Fruit fly (Drosophila melanogaster): ENCODE data around the gene Culd.

Culd gene

dm6 chr3L:8308891-8309352, 47.2 kb downstream of the Culd start, which contains the start of gene BI-1 (continued):
- peak; percentile 43 for TF ChIP-seq Antp (GFP tag; optimal IDR thresholded peaks at IDR 0.05)
- TF ChIP-seq lola (GFP tag; optimal IDR thresholded peaks at IDR 0.05), result peak in 1 of 3 experiments; percentile 50
- peak; percentile 41 for TF ChIP-seq CG1647 (GFP tag; optimal IDR thresholded peaks at IDR 0.05)
- TF ChIP-seq Fer3 (tag; optimal IDR thresholded peaks at IDR 0.05), result peak; percentile 69
- no peak for TF ChIP-seq tna (GFP tag; IDR thresholded peaks at IDR 0.05; ENCODE audit: partially characterized antibody)
- TF ChIP-seq CG12104 (GFP tag; optimal IDR thresholded peaks at IDR 0.05), result peak; percentile 75
- no peak for TF ChIP-seq Dfd (GFP tag; optimal IDR thresholded peaks at IDR 0.05)
- peak; percentile 43 for TF ChIP-seq CG1602 (GFP tag; optimal IDR thresholded peaks at IDR 0.05)
- no peak for TF ChIP-seq B-H1 (GFP tag; IDR thresholded peaks at IDR 0.05)
- TF ChIP-seq gt (GFP tag; IDR thresholded peaks at IDR 0.05), result no peak
- TF ChIP-seq CG3281 (GFP tag; optimal IDR thresholded peaks at IDR 0.05), result peak; percentile 82
- TF ChIP-seq CG7963 (GFP tag; IDR thresholded peaks at IDR 0.05; ENCODE audit: partially characterized antibody), result no peak
- TF ChIP-seq Lpt (GFP tag; optimal IDR thresholded peaks at IDR 0.05), result no peak
- TF ChIP-seq CG15479 (GFP tag; optimal IDR thresholded peaks at IDR 0.05), result no peak
- TF ChIP-seq Bteb2 (GFP tag; optimal IDR thresholded peaks at IDR 0.05), result no peak
- TF ChIP-seq onecut (GFP tag; IDR thresholded peaks at IDR 0.05), result no peak; the same call in 1 of the 2 replicates
- TF ChIP-seq tup (GFP tag; optimal IDR thresholded peaks at IDR 0.05), result peak; percentile 39
- TF ChIP-seq Lim3 (GFP tag; IDR thresholded peaks at IDR 0.05), result no peak
- no peak for TF ChIP-seq Awh (GFP tag; IDR thresholded peaks at IDR 0.05)
- no peak for TF ChIP-seq otp (GFP tag; IDR thresholded peaks at IDR 0.05)
- no peak for TF ChIP-seq bbx (GFP tag; IDR thresholded peaks at IDR 0.05; ENCODE audit: partially characterized antibody)
- TF ChIP-seq CG10321 (GFP tag; IDR thresholded peaks at IDR 0.05), result no peak
- TF ChIP-seq CG16815 (GFP tag; optimal IDR thresholded peaks at IDR 0.05), result peak; percentile 23
- TF ChIP-seq CG31388 (GFP tag; optimal IDR thresholded peaks at IDR 0.05), result no peak
- no peak for TF ChIP-seq Oaz (GFP tag; IDR thresholded peaks at IDR 0.05)
- no peak for TF ChIP-seq CG13894 (tag; optimal IDR thresholded peaks at IDR 0.05)
- peak; percentile 39 for TF ChIP-seq trh (GFP tag; optimal IDR thresholded peaks at IDR 0.05)
- no peak for TF ChIP-seq Ada2b (GFP tag; IDR thresholded peaks at IDR 0.05)
- peak; percentile 43; the same call in 1 of the 2 replicates for TF ChIP-seq GATAe (GFP tag; conservative IDR thresholded peaks at IDR 0.05)
- peak; percentile 83 for TF ChIP-seq Dp (GFP tag; optimal IDR thresholded peaks at IDR 0.05)
- TF ChIP-seq caup (GFP tag; optimal IDR thresholded peaks at IDR 0.05; ENCODE audit: severe bottlenecking), result peak; percentile 76
- no peak for TF ChIP-seq CG7372 (GFP tag; IDR thresholded peaks at IDR 0.05)
- TF ChIP-seq corto (GFP tag; optimal IDR thresholded peaks at IDR 0.05), result peak; percentile 17
- TF ChIP-seq zfh1 (GFP tag; IDR thresholded peaks at IDR 0.05), result no peak
- TF ChIP-seq CG9932 (GFP tag; IDR thresholded peaks at IDR 0.05), result peak; percentile 82
- TF ChIP-seq ase (GFP tag; IDR thresholded peaks at IDR 0.05), result no peak
- no peak for TF ChIP-seq ssp (GFP tag; IDR thresholded peaks at IDR 0.05)
- TF ChIP-seq gce (GFP tag; IDR thresholded peaks at IDR 0.05), result no peak
- 0 out of 2 replicates have a peak, but pooled peaks have one; percentile 7 for TF ChIP-seq CG10366 (GFP tag; IDR thresholded peaks at IDR 0.05)
- TF ChIP-seq CHES-1-like (GFP tag; optimal IDR thresholded peaks at IDR 0.05), result no peak
- no peak for TF ChIP-seq tll (GFP tag; optimal IDR thresholded peaks at IDR 0.05)
- no peak for TF ChIP-seq H15 (GFP tag; IDR thresholded peaks at IDR 0.05)
- TF ChIP-seq Abd-B (GFP tag; optimal IDR thresholded peaks at IDR 0.05), result no peak
- TF ChIP-seq Rfx (GFP tag; IDR thresholded peaks at IDR 0.05), result peak; percentile 69; the same call in 1 of the 2 replicates
- no peak for TF ChIP-seq Doc2 (GFP tag; IDR thresholded peaks at IDR 0.05)
- TF ChIP-seq ab (GFP tag; optimal IDR thresholded peaks at IDR 0.05), result no peak
- TF ChIP-seq kay (GFP tag; optimal IDR thresholded peaks at IDR 0.05), result peak; percentile 80
- TF ChIP-seq psq (GFP tag; optimal IDR thresholded peaks at IDR 0.05), result no peak
- peak; percentile 50 for TF ChIP-seq MBD-R2 (GFP tag; IDR thresholded peaks at IDR 0.05)
- TF ChIP-seq unpg (GFP tag; optimal IDR thresholded peaks at IDR 0.05), result peak; percentile 56
- TF ChIP-seq repo (GFP tag; optimal IDR thresholded peaks at IDR 0.05), result no peak

Measured in whole organism, embryonic.